Fruit fly (Drosophila melanogaster) whole organism, prepupa: ENCODE measurements around the gene CG9953.

ENCODE experiments used
- CG10631 ChIP-seq: fragments of 200-800 bp; sonication (Bioruptor generic); optimal IDR thresholded peaks from 2 replicates; lab custom pipeline; 2016; ENCODE audit warnings: missing biosample characterization, missing genetic modification characterization
- CG10669 ChIP-seq: fragments of 200-800 bp; sonication (Bioruptor generic); optimal IDR thresholded peaks from 3 replicates; lab custom pipeline; 2018; ENCODE audit warnings: missing biosample characterization, mild to moderate bottlenecking, missing genetic modification characterization, moderate library complexity
- CG11762 ChIP-seq: fragments of 200-800 bp; sonication (Bioruptor generic); optimal IDR thresholded peaks from 3 replicates; lab custom pipeline; 2016; ENCODE audit warnings: missing biosample characterization, missing genetic modification characterization; ENCODE audit not compliant: insufficient read depth
- CG11902 ChIP-seq: fragments of 200-800 bp; sonication (Bioruptor generic); optimal IDR thresholded peaks from 3 replicates; lab custom pipeline; 2016; ENCODE audit warnings: missing biosample characterization, missing genetic modification characterization
- CG15336 ChIP-seq: fragments of 200-800 bp; sonication (Bioruptor generic); IDR thresholded peaks from 2 replicates; pipeline ENCODE4 v1.3.6; 2022; ENCODE audit warnings: missing biosample characterization, missing genetic modification characterization
- CG1621 ChIP-seq: fragments of 200-800 bp; sonication (Bioruptor generic); optimal IDR thresholded peaks from 3 replicates; lab custom pipeline; 2018; ENCODE audit warnings: missing biosample characterization, mild to moderate bottlenecking, missing genetic modification characterization
- CG16779 ChIP-seq: fragments of 200-800 bp; sonication (Bioruptor generic); optimal IDR thresholded peaks from 3 replicates; lab custom pipeline; 2017; ENCODE audit warnings: missing biosample characterization, mild to moderate bottlenecking, missing genetic modification characterization
- CG3032 ChIP-seq: fragments of 200-800 bp; optimal IDR thresholded peaks from 2 replicates; lab custom pipeline; 2019; ENCODE audit warnings: missing biosample characterization, mild to moderate bottlenecking, missing genetic modification characterization, moderate library complexity
- CG31627 ChIP-seq: fragments of 200-800 bp; sonication (Bioruptor generic); optimal IDR thresholded peaks from 3 replicates; lab custom pipeline; 2016; ENCODE audit warnings: missing biosample characterization, missing genetic modification characterization
- CG32006 ChIP-seq: fragments of 200-800 bp; sonication (Bioruptor generic); optimal IDR thresholded peaks from 3 replicates; lab custom pipeline; 2017; ENCODE audit warnings: missing biosample characterization, mild to moderate bottlenecking, missing genetic modification characterization
- CG34406 ChIP-seq: fragments of 200-800 bp; sonication (Bioruptor generic); optimal IDR thresholded peaks from 3 replicates; lab custom pipeline; 2016; ENCODE audit warnings: missing biosample characterization, missing genetic modification characterization
- CG3919 ChIP-seq: fragments of 200-800 bp; sonication (Bioruptor generic); optimal IDR thresholded peaks from 3 replicates; lab custom pipeline; 2016; ENCODE audit warnings: missing biosample characterization, missing genetic modification characterization
- CG4318 ChIP-seq: fragments of 200-800 bp; sonication (Bioruptor generic); optimal IDR thresholded peaks from 3 replicates; lab custom pipeline; 2017; ENCODE audit warnings: missing biosample characterization, mild to moderate bottlenecking, missing genetic modification characterization
- CG6163 ChIP-seq: fragments of 200-800 bp; sonication (Bioruptor generic); IDR thresholded peaks from 3 replicates; pipeline ENCODE4 v1.3.6; 2022; ENCODE audit warnings: missing biosample characterization, missing genetic modification characterization
- CG6276 ChIP-seq: fragments of 200-800 bp; sonication (Bioruptor generic); optimal IDR thresholded peaks from 2 replicates; lab custom pipeline; 2017; ENCODE audit warnings: missing biosample characterization, mild to moderate bottlenecking, missing genetic modification characterization
- CG7368 ChIP-seq: fragments of 200-800 bp; sonication (Bioruptor generic); optimal IDR thresholded peaks from 3 replicates; lab custom pipeline; 2016; ENCODE audit warnings: missing biosample characterization, missing genetic modification characterization
- CG8319 ChIP-seq: fragments of 200-800 bp; sonication (Bioruptor generic); optimal IDR thresholded peaks from 3 replicates; lab custom pipeline; 2016; ENCODE audit warnings: missing biosample characterization, missing genetic modification characterization
- CG8632 ChIP-seq: fragments of 200-800 bp; sonication (Bioruptor generic); optimal IDR thresholded peaks from 3 replicates; lab custom pipeline; 2016; ENCODE audit warnings: missing biosample characterization, missing genetic modification characterization
- Eip75B ChIP-seq: fragments of 200-800 bp; sonication (Bioruptor generic); optimal IDR thresholded peaks from 3 replicates; lab custom pipeline; 2016; ENCODE audit warnings: missing biosample characterization, missing genetic modification characterization
- Eip78C ChIP-seq: fragments of 200-800 bp; sonication (Bioruptor generic); peaks from one replicate; lab custom pipeline; 2016; ENCODE audit warnings: missing biosample characterization, missing genetic modification characterization
- Eip93F ChIP-seq: fragments of 200-800 bp; sonication (Bioruptor generic); optimal IDR thresholded peaks from 2 replicates; lab custom pipeline; 2016; ENCODE audit warnings: missing biosample characterization, mild to moderate bottlenecking, missing genetic modification characterization
- Ets21C ChIP-seq: fragments of 200-800 bp; sonication (Bioruptor generic); optimal IDR thresholded peaks from 3 replicates; lab custom pipeline; 2016; ENCODE audit warnings: missing biosample characterization, missing genetic modification characterization
- Ets96B ChIP-seq: fragments of 200-800 bp; optimal IDR thresholded peaks from 2 replicates; lab custom pipeline; 2019; ENCODE audit warnings: missing biosample characterization, mild to moderate bottlenecking, missing genetic modification characterization, moderate library complexity
- Gug ChIP-seq: fragments of 200-800 bp; sonication (Bioruptor generic); IDR thresholded peaks from 2 replicates; pipeline ENCODE4 v1.3.6; 2022; ENCODE audit warnings: missing biosample characterization, missing genetic modification characterization
- Hr38 ChIP-seq: sonication (Bioruptor generic); optimal IDR thresholded peaks from 2 replicates; lab custom pipeline; 2016; ENCODE audit warnings: missing biosample characterization, missing genetic modification characterization
- Hr39 ChIP-seq: fragments of 200-800 bp; sonication (Bioruptor generic); optimal IDR thresholded peaks from 2 replicates; lab custom pipeline; 2016; ENCODE audit warnings: missing biosample characterization, missing genetic modification characterization
- Hr4 ChIP-seq: fragments of 200-800 bp; sonication (Bioruptor generic); optimal IDR thresholded peaks from 3 replicates; lab custom pipeline; 2016; ENCODE audit warnings: missing biosample characterization, missing genetic modification characterization
- Lpt ChIP-seq: fragments of 200-800 bp; sonication (Bioruptor generic); optimal IDR thresholded peaks from 3 replicates; lab custom pipeline; 2016; ENCODE audit warnings: missing biosample characterization, missing genetic modification characterization
- Met ChIP-seq: fragments of 200-800 bp; sonication (Bioruptor generic); optimal IDR thresholded peaks from 3 replicates; lab custom pipeline; 2016; ENCODE audit warnings: missing biosample characterization, missing genetic modification characterization
- OdsH ChIP-seq: fragments of 200-800 bp; sonication (Bioruptor generic); optimal IDR thresholded peaks from 3 replicates; lab custom pipeline; 2016; ENCODE audit warnings: missing biosample characterization, missing genetic modification characterization
- Smox ChIP-seq: fragments of 200-800 bp; sonication (Bioruptor generic); optimal IDR thresholded peaks from 3 replicates; lab custom pipeline; 2016; ENCODE audit warnings: missing biosample characterization, missing genetic modification characterization
- Sox14 ChIP-seq: fragments of 200-800 bp; sonication (Bioruptor generic); optimal IDR thresholded peaks from 3 replicates; lab custom pipeline; 2016; ENCODE audit warnings: missing biosample characterization, missing genetic modification characterization
- achi ChIP-seq: fragments of 200-800 bp; sonication (Bioruptor generic); optimal IDR thresholded peaks from 3 replicates; lab custom pipeline; 2016; ENCODE audit warnings: missing biosample characterization, missing genetic modification characterization
- acj6 ChIP-seq: fragments of 200-800 bp; sonication (Bioruptor generic); optimal IDR thresholded peaks from 3 replicates; lab custom pipeline; 2016; ENCODE audit warnings: missing biosample characterization, missing genetic modification characterization
- dac ChIP-seq: fragments of 200-800 bp; sonication (Bioruptor generic); optimal IDR thresholded peaks from 2 replicates; lab custom pipeline; 2017; ENCODE audit warnings: missing biosample characterization, mild to moderate bottlenecking, missing genetic modification characterization
- dsx ChIP-seq: fragments of 200-800 bp; optimal IDR thresholded peaks from 3 replicates; lab custom pipeline; 2019; ENCODE audit warnings: missing biosample characterization, mild to moderate bottlenecking, missing genetic modification characterization, moderate library complexity; ENCODE audit not compliant: poor library complexity, severe bottlenecking
- eg ChIP-seq: fragments of 200-800 bp; sonication (Bioruptor generic); IDR thresholded peaks from 3 replicates; pipeline ENCODE4 v1.3.6; 2022; ENCODE audit warnings: missing biosample characterization, missing genetic modification characterization
- fd59A ChIP-seq: fragments of 200-800 bp; sonication (Bioruptor generic); optimal IDR thresholded peaks from 2 replicates; lab custom pipeline; 2017; ENCODE audit warnings: missing biosample characterization, mild to moderate bottlenecking, missing genetic modification characterization, missing genetic modification reagents
- fkh ChIP-seq: fragments of 200-800 bp; sonication (Bioruptor generic); optimal IDR thresholded peaks from 3 replicates; lab custom pipeline; 2017; ENCODE audit warnings: missing biosample characterization, mild to moderate bottlenecking, missing genetic modification characterization, moderate library complexity
- net ChIP-seq: fragments of 200-800 bp; sonication (Bioruptor generic); optimal IDR thresholded peaks from 3 replicates; lab custom pipeline; 2016; ENCODE audit warnings: missing biosample characterization, missing genetic modification characterization
- pdm3 ChIP-seq: fragments of 200-800 bp; sonication (Bioruptor generic); optimal IDR thresholded peaks from 3 replicates; lab custom pipeline; 2016; ENCODE audit warnings: missing biosample characterization, missing genetic modification characterization
- spab ChIP-seq: fragments of 200-800 bp; sonication (Bioruptor generic); optimal IDR thresholded peaks from 2 replicates; lab custom pipeline; 2017; ENCODE audit warnings: missing biosample characterization, mild to moderate bottlenecking, missing genetic modification characterization, missing genetic modification reagents
- ss ChIP-seq, 2 experiments: fragments of 200-800 bp; sonication (Bioruptor generic); optimal IDR thresholded peaks; 2 replicates in 1 of 2; 3 replicates in 1 of 2; lab custom pipeline; 2017 to 2018; ENCODE audit warnings: mild to moderate bottlenecking in 2 of 2, missing biosample characterization in 2 of 2, missing genetic modification characterization in 2 of 2, moderate library complexity in 1 of 2
- topi ChIP-seq: fragments of 200-800 bp; sonication (Bioruptor generic); optimal IDR thresholded peaks from 3 replicates; lab custom pipeline; 2016; ENCODE audit warnings: missing biosample characterization, missing genetic modification characterization
- vri ChIP-seq: fragments of 200-800 bp; sonication (Bioruptor generic); optimal IDR thresholded peaks from 3 replicates; lab custom pipeline; 2016; ENCODE audit warnings: missing biosample characterization, mild to moderate bottlenecking, missing genetic modification characterization

The CG9953 gene

DNA sequence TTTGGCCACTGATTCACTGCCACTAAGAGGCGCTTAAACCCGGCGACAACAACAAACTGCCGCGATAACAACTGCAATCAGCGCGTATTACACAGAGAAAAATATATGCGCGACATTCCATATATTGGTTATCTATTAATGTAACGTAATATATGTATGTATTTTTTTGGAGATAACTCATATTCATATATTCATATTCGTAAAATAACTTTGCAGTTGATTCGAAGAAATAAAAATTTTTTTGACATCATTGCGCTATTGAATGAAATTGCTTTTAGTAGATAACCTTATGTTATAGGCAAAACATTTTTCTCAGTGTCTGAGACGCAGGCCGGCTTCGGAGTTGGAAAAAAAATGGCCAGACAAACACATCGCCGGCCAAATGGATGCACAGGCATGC lies 27.4 kb downstream of the CG9953 start (continued):
- peak; percentile 54 for TF ChIP-seq OdsH
- TF ChIP-seq dac (GFP tag; lab: Kevin White, UChicago) = peak; percentile 21
- TF ChIP-seq Hr39 (GFP tag; lab: Kevin White, UChicago) = peak; percentile 47
- peak; percentile 28 for TF ChIP-seq Sox14 (GFP tag; lab: Kevin White, UChicago)
- peak; percentile 13 for TF ChIP-seq CG10669
- peak; percentile 58 for TF ChIP-seq CG6276 (GFP tag; lab: Kevin White, UChicago)
- TF ChIP-seq CG16779 (tag; lab: Kevin White, UChicago) = no peak
- no peak for TF ChIP-seq CG11762
- TF ChIP-seq Ets96B = peak; percentile 35
- no peak for TF ChIP-seq CG7368
- TF ChIP-seq eg (GFP tag; lab: Robert Waterston, UW) = peak; percentile 79
- peak; percentile 31 for TF ChIP-seq topi
- TF ChIP-seq CG11902 (GFP tag; lab: Kevin White, UChicago) = no peak
- no peak for TF ChIP-seq Hr38 (GFP tag; lab: Kevin White, UChicago)
- peak; percentile 38 for TF ChIP-seq Eip75B (GFP tag; lab: Kevin White, UChicago)
- TF ChIP-seq CG10631 (GFP tag; lab: Kevin White, UChicago) = peak; percentile 53
- no peak for TF ChIP-seq fkh
- TF ChIP-seq achi (GFP tag; lab: Kevin White, UChicago) = peak; percentile 51
- TF ChIP-seq CG8319 (GFP tag; lab: Kevin White, UChicago) = no peak
- TF ChIP-seq Smox (GFP tag; lab: Kevin White, UChicago) = peak; percentile 48
- TF ChIP-seq acj6 (GFP tag; lab: Kevin White, UChicago) = peak; percentile 45
- TF ChIP-seq CG1621 (tag; lab: Kevin White, UChicago) = peak; percentile 17
- peak; percentile 23 for TF ChIP-seq Lpt
- peak; percentile 80 for TF ChIP-seq CG32006 (GFP tag; lab: Kevin White, UChicago)
- TF ChIP-seq CG3919 = peak; percentile 38
- peak; percentile 51 for TF ChIP-seq Met
- TF ChIP-seq CG34406 (GFP tag; lab: Kevin White, UChicago) = peak; percentile 39
- peak; percentile 30 for TF ChIP-seq dsx (GFP tag; lab: Kevin White, UChicago)
- TF ChIP-seq CG31627 (GFP tag; lab: Kevin White, UChicago) = peak; percentile 56
- TF ChIP-seq Gug (GFP tag; lab: Robert Waterston, UW) = peak; percentile 21; the same call in 1 of the 2 replicates
- TF ChIP-seq Ets21C (GFP tag; lab: Kevin White, UChicago) = no peak
- peak; percentile 31 for TF ChIP-seq CG3032 (tag; lab: Kevin White, UChicago)
- TF ChIP-seq CG15336 (GFP tag; lab: Robert Waterston, UW) = peak; percentile 76
- peak; percentile 53 for TF ChIP-seq CG4318 (GFP tag; lab: Kevin White, UChicago)
- peak in 1 of 2 experiments; percentile 8 for TF ChIP-seq ss (GFP tag; optimal IDR thresholded peaks at IDR 0.05; lab: Kevin White, UChicago)
- no peak for TF ChIP-seq Eip93F (GFP tag; lab: Kevin White, UChicago)
- peak; percentile 55; the same call in 2 of the 3 replicates for TF ChIP-seq CG6163 (GFP tag; lab: Robert Waterston, UW)
- TF ChIP-seq vri (GFP tag; lab: Kevin White, UChicago) = no peak

dm6 chr3L:6997410-6997809 lies 28.0 kb downstream of the CG9953 start:
- TF ChIP-seq CG15336 (GFP tag; lab: Robert Waterston, UW) = no peak
- TF ChIP-seq CG11902 (GFP tag; lab: Kevin White, UChicago) = no peak
- no peak for TF ChIP-seq CG34406 (GFP tag; lab: Kevin White, UChicago)
- TF ChIP-seq CG6163 (GFP tag; lab: Robert Waterston, UW) = no peak
- TF ChIP-seq CG8632 (GFP tag; lab: Kevin White, UChicago) = no peak
- no peak for TF ChIP-seq net (GFP tag; lab: Kevin White, UChicago)
- TF ChIP-seq Eip93F (GFP tag; lab: Kevin White, UChicago) = no peak
- TF ChIP-seq fkh = no peak
- no peak for TF ChIP-seq CG3919
- TF ChIP-seq Hr4 (GFP tag; lab: Kevin White, UChicago) = no peak
- TF ChIP-seq Sox14 (GFP tag; lab: Kevin White, UChicago) = no peak
- no peak for TF ChIP-seq CG32006 (GFP tag; lab: Kevin White, UChicago)
- TF ChIP-seq fd59A (GFP tag; lab: Kevin White, UChicago) = no peak
- no peak for TF ChIP-seq pdm3
- no peak for TF ChIP-seq Smox (GFP tag; lab: Kevin White, UChicago)
- no peak for TF ChIP-seq Eip78C (GFP tag; lab: Kevin White, UChicago)
- TF ChIP-seq spab (GFP tag; lab: Kevin White, UChicago) = no peak
